Worm (Caenorhabditis elegans) whole organism, dauer: ENCODE results near the gene srab-17.

Source experiments
- unc-62 ChIP-seq: sonication (generic microtip); optimal IDR thresholded peaks from 2 replicates; lab custom pipeline; 2017; ENCODE audit warnings: missing biosample characterization, missing genetic modification reagents, missing genetic modification characterization

The srab-17 gene

DNA sequence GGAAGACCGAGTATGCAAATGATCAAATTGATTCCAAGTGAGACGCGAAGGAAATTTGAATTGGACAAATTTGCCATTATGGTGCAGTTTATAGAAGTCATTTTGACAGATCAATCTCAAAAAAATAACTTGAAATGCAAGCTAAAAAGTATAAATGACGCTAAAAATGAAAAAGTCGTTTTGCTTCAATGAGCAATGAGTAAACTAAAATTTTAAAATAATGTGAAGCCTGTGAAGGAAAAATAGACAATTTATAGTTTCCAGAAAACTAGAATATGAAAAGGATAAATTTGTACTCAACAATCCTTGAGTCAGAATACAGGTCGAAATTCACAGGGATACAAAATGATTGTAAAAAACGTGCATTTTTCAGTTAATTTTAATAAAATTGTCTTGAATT, at the start of gene srab-17:
Gene srab-17 (minus strand): TSS at position 101 of the 400 bp plus-strand sequence.
- no peak for TF ChIP-seq unc-62

- TF ChIP-seq unc-62, result no peak
Observed at ce11 chrV:9916665-9917064, 48.5 kb upstream of the srab-17 start, which contains the start of gene C50H2.4. C50H2.4 (plus strand) TSS chrV:9916965.

- no peak for TF ChIP-seq unc-62
Observed at ce11 chrV:9915021-9915420, 46.8 kb upstream of the srab-17 start, which contains the start of gene mec-9. mec-9 (minus strand) TSS chrV:9915121.

DNA sequence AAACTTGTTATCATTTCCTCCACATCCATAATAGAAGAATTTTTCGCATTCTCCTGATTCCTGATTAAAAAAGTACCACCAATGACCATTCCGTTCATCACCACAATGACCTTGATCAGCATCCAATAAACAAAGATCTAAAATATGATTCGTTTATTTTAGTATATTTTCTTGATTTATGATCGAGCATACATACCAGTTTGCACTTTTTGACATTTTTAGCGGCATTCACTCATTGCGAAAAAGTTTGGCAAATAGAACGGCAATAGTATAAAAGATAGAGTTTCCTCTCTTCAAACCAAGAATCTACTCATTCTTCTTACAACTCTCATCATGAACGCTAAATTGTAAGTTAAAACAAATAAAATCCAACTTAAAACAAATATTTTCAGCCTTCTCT, 45.7 kb upstream of the srab-17 start, which contains the start of gene fipr-10:
Gene fipr-10 (plus strand): TSS at position 301 of the 400 bp plus-strand sequence.
- no peak for TF ChIP-seq unc-62

DNA sequence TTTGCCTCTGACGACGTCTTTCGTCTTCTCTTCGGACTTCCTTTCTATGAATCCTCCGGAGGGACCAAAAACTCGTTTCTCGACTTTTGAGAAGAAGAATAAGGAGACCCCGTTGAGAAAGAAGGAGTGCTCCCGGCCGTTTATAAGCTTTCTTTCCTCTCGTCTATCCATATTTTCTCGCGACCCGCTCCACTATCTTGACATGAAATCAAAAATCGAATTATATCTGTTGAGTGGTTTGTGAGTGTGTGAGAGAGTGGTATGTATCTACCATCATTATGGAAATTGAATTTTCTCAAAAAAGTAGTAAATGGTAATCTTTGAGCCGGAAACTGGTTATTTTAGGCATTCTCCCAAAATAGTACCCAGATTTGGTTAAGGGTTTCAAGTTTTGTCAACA, 43.0 kb upstream of the srab-17 start:
- TF ChIP-seq unc-62, result no peak

DNA sequence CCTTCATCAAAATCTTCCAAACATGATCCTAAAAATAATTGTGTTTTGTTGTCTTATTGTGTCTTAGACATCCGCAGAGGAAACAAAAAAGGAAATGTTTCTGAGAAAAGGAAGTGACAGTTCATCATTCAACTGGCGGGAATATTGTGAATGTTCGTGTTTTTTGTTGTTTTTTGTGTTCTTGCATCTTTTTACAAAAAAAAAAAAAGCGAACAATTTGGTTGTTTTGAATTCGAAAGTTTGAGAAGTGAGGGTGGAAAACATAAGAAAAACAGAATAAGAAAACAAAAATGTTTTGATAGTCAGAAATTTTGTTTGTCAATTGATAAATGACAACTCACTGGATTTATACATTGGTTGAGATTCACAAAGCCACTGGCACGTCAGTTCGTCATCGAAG, 41.4 kb upstream of the srab-17 start:
- no peak for TF ChIP-seq unc-62

ce11 chrV:9907205-9907604, 39.0 kb upstream of the srab-17 start:
- no peak for TF ChIP-seq unc-62

- no peak for TF ChIP-seq unc-62
Observed at ce11 chrV:9906115-9906514, 37.9 kb upstream of the srab-17 start, which contains the start of gene fipr-11. fipr-11 (minus strand) TSS chrV:9906215.

DNA sequence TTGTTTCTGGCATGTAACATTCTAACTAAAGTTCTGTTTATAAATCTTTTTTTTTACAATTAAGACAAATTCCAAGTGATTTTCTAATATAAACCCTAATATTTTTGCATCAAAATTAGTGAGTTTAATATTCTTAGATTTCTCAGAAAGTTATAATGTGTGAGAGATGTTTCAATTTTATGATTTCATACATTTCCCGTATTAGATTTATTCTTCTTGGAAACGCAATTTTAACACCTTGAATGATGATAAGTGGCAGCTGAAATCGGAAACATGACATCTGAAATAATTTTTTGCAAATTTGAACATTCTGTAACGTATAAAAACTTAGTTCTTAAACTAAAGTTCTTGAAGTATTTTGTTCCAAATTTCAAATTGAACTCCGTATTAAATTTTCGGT, 32.9 kb upstream of the srab-17 start:
- no peak for TF ChIP-seq unc-62

ce11 chrV:9899278-9899677, 31.1 kb upstream of the srab-17 start, which contains the start of gene egl-47:
egl-47 (plus strand) TSS chrV:9899578.
- TF ChIP-seq unc-62, result no peak

- no peak for TF ChIP-seq unc-62
Observed at ce11 chrV:9889629-9890028, 21.4 kb upstream of the srab-17 start, which contains the start of gene fshr-1. fshr-1 (plus strand) TSS chrV:9889837.

ce11 chrV:9885918-9886488, 17.8 kb upstream of the srab-17 start, which contains the start of gene clp-9:
clp-9 (minus strand) TSS chrV:9885968.
- no peak for TF ChIP-seq unc-62

DNA sequence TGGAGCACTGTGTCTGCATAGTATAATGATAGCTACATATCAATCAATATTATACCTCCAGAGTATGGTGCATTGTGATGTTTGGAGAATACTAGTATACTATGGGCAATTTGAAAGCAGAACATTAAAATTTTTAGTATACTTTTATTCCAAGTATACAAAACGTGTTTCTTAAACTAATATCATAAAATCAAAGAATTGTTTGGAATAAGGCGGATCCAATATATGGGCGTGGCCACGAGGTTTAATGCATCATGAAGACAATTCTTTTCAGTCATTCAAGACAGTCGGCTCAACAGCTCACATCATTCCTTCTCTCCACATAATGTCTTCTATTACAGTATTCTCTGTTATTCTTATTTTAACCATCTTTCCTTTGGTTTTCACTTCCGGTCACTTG, 11.7 kb upstream of the srab-17 start, which contains the start of gene sdz-31:
Gene sdz-31 (plus strand): TSS at position 301 of the 400 bp plus-strand sequence.
- no peak for TF ChIP-seq unc-62

ce11 chrV:9879404-9879803, 11.2 kb upstream of the srab-17 start, which contains the start of gene srab-26:
srab-26 (minus strand) TSS chrV:9879504.
- no peak for TF ChIP-seq unc-62

DNA sequence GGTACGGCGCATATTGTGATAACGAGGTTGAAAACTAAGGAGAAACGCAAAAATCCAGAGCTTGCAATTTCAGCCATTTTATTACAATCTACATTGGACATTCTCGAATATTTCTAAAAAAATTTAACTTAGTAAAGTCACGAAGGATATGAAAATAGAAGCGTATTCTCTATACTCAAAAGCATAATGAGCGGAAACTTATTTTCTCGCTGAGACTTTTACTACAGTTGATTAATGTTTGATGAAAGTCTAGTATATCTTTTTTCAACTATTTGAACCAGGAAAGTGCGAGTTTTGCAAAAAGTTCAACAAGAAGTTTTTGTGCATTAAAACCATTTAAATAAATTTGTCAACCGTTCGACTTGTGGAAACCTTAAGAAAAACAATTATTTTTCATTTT, 3.1 kb upstream of the srab-17 start, which contains the start of gene srab-18:
Gene srab-18 (minus strand): TSS at position 101 of the 400 bp plus-strand sequence.
- TF ChIP-seq unc-62, result no peak

- TF ChIP-seq unc-62, result no peak
Observed at ce11 chrV:9860337-9860736, 7.9 kb downstream of the srab-17 start.

- no peak for TF ChIP-seq unc-62
Observed at ce11 chrV:9859863-9860262, 8.3 kb downstream of the srab-17 start, which contains the start of gene lsy-12. lsy-12 (minus strand) TSS chrV:9859963.

- no peak for TF ChIP-seq unc-62
Observed at ce11 chrV:9856978-9857377, 11.2 kb downstream of the srab-17 start.
